Fruit fly (Drosophila melanogaster): ENCODE measurements around the gene Aven.

DNA sequence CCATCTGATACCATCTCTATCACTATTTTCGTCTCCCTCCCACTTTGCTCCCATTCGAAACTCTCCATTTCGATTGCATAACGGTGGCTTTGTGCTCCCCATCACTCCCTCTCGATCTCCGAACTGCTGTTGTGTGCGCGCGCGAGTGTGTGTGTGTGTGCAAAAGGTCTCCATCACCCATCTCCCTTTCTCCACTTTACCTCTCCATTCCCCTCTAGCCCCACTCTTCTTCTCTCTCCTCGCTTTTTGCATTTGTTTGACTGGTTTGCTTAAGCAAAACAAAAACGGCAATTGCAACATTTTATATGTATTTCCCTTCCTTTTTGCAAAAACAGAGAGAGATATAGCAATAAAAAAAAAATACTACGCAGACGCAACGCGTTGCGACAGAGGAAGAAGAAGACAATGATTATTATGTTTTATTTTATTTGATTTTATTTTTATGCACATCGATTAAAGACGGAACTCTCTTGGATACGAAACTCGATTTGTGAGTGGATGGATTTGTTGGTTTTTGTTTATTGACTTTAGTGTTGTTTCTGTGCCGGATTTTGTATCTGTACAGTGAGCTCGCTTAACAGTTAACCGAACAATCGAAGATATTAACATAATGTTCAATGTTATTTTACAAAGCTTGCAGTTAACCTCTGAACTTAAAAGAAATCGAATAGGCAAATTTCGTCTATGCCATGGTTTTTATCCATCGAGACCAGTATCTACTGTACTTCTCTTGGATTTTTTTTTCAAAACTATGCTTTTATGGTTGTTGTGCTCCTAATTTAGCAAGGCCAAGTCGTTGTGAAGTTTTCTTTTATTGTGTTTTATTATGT lies 40.4 kb upstream of the Aven start:
- no peak for TF ChIP-seq psq (optimal IDR thresholded peaks at IDR 0.05)
- no peak for TF ChIP-seq usp (GFP tag; optimal IDR thresholded peaks at IDR 0.05)
- TF ChIP-seq EcR (GFP tag; optimal IDR thresholded peaks at IDR 0.05), result no peak
- TF ChIP-seq pan (optimal IDR thresholded peaks at IDR 0.05), result no peak
- TF ChIP-seq Dll (optimal IDR thresholded peaks at IDR 0.05), result no peak

Measured in whole organism.